Fruit fly (Drosophila melanogaster) whole organism, embryonic: ENCODE results near the gene GAPcenA.

ENCODE experiments used
- Aef1 ChIP-seq: fragments of 200-800 bp; sonication (Bioruptor generic); IDR thresholded peaks from 3 replicates; pipeline ENCODE4 v1.3.6; 2022; ENCODE audit warnings: missing biosample characterization, missing genetic modification characterization
- CG10209 ChIP-seq: fragments of 200-800 bp; sonication (Bioruptor generic); optimal IDR thresholded peaks from 3 replicates; lab custom pipeline; 2017; ENCODE audit warnings: missing biosample characterization, mild to moderate bottlenecking, missing genetic modification characterization, missing genetic modification reagents
- CG11504 ChIP-seq: fragments of 200-800 bp; sonication (Bioruptor generic); optimal IDR thresholded peaks from 3 replicates; lab custom pipeline; 2019; ENCODE audit warnings: missing biosample characterization, mild to moderate bottlenecking, missing genetic modification characterization, moderate library complexity
- CG14667 ChIP-seq: fragments of 200-800 bp; sonication (Bioruptor generic); IDR thresholded peaks from 2 replicates; pipeline ENCODE4 v1.3.6; 2022; ENCODE audit warnings: missing biosample characterization, missing genetic modification characterization
- CG14710 ChIP-seq: fragments of 200-800 bp; sonication (Bioruptor generic); optimal IDR thresholded peaks from 3 replicates; lab custom pipeline; 2019; ENCODE audit warnings: missing biosample characterization, mild to moderate bottlenecking, missing genetic modification characterization, moderate library complexity
- CG17186 ChIP-seq: fragments of 200-800 bp; sonication (Bioruptor generic); optimal IDR thresholded peaks from 3 replicates; lab custom pipeline; 2017; ENCODE audit warnings: missing biosample characterization, missing genetic modification reagents, missing genetic modification characterization
- CG17385 ChIP-seq: fragments of 200-800 bp; sonication (Bioruptor generic); optimal IDR thresholded peaks from 3 replicates; lab custom pipeline; 2018; ENCODE audit warnings: missing biosample characterization, mild to moderate bottlenecking, missing genetic modification characterization
- CG17912 ChIP-seq: fragments of 200-800 bp; sonication (Bioruptor generic); optimal IDR thresholded peaks from 2 replicates; lab custom pipeline; 2018; ENCODE audit warnings: missing biosample characterization, mild to moderate bottlenecking, missing genetic modification characterization
- CG2120 ChIP-seq: fragments of 200-800 bp; sonication (Bioruptor generic); optimal IDR thresholded peaks from 3 replicates; lab custom pipeline; 2016; ENCODE audit warnings: missing biosample characterization, missing genetic modification characterization
- CG2199 ChIP-seq: fragments of 200-800 bp; sonication (Bioruptor generic); IDR thresholded peaks from 3 replicates; pipeline ENCODE4 v1.3.6; 2022; ENCODE audit warnings: missing biosample characterization, missing genetic modification characterization
- CG3281 ChIP-seq: fragments of 200-800 bp; sonication (Bioruptor generic); optimal IDR thresholded peaks from 3 replicates; lab custom pipeline; 2017; ENCODE audit warnings: missing biosample characterization, mild to moderate bottlenecking, missing genetic modification characterization
- CG4360 ChIP-seq: fragments of 200-800 bp; sonication (Bioruptor generic); IDR thresholded peaks from 2 replicates; pipeline ENCODE4 v1.3.6; 2022; ENCODE audit warnings: missing biosample characterization, missing genetic modification characterization
- CG4820 ChIP-seq: fragments of 200-800 bp; sonication (Bioruptor generic); optimal IDR thresholded peaks from 3 replicates; lab custom pipeline; 2016; ENCODE audit warnings: missing biosample characterization, missing genetic modification characterization
- CG5180 ChIP-seq: fragments of 200-800 bp; sonication (Bioruptor generic); optimal IDR thresholded peaks from 3 replicates; lab custom pipeline; 2017; ENCODE audit warnings: missing biosample characterization, missing genetic modification characterization, mild to moderate bottlenecking, moderate library complexity, missing genetic modification reagents
- CG7987 ChIP-seq: fragments of 200-800 bp; sonication (Bioruptor generic); optimal IDR thresholded peaks from 2 replicates; lab custom pipeline; 2018; ENCODE audit warnings: missing biosample characterization, mild to moderate bottlenecking, missing genetic modification characterization, moderate library complexity
- CG8290 ChIP-seq, 3 experiments: fragments of 200-800 bp; sonication (Bioruptor generic); optimal IDR thresholded peaks; 2 replicates each; lab custom pipeline; 2016 to 2019; ENCODE audit warnings: missing biosample characterization in 3 of 3, missing genetic modification characterization in 3 of 3, mild to moderate bottlenecking in 2 of 3, moderate library complexity in 1 of 3
- CG8359 ChIP-seq: fragments of 200-800 bp; sonication (Bioruptor generic); optimal IDR thresholded peaks from 2 replicates; lab custom pipeline; 2017; ENCODE audit warnings: missing biosample characterization, mild to moderate bottlenecking, missing genetic modification characterization, borderline replicate concordance
- CG9215 ChIP-seq: fragments of 200-800 bp; sonication (Bioruptor generic); IDR thresholded peaks from 2 replicates; pipeline ENCODE4 v1.3.6; 2022; ENCODE audit warnings: missing biosample characterization, missing genetic modification characterization
- CG9817 ChIP-seq: fragments of 200-800 bp; sonication (Bioruptor generic); optimal IDR thresholded peaks from 2 replicates; lab custom pipeline; 2018; ENCODE audit warnings: missing biosample characterization, mild to moderate bottlenecking, missing genetic modification characterization, moderate library complexity
- CoRest ChIP-seq: fragments of 200-800 bp; sonication (Bioruptor generic); optimal IDR thresholded peaks from 3 replicates; lab custom pipeline; 2018; ENCODE audit warnings: missing biosample characterization, mild to moderate bottlenecking, missing genetic modification characterization, moderate library complexity
- Dbx ChIP-seq: fragments of 200-800 bp; sonication (Bioruptor generic); IDR thresholded peaks from 3 replicates; pipeline ENCODE4 v1.3.6; 2022; ENCODE audit warnings: missing biosample characterization, missing genetic modification characterization
- Doc2 ChIP-seq: fragments of 200-800 bp; sonication (Bioruptor generic); IDR thresholded peaks from 2 replicates; pipeline ENCODE4 v1.3.6; 2022; ENCODE audit warnings: missing biosample characterization, missing genetic modification characterization
- Elba2 ChIP-seq: fragments of 200-800 bp; sonication (Bioruptor generic); optimal IDR thresholded peaks from 3 replicates; lab custom pipeline; 2016; ENCODE audit warnings: missing biosample characterization, missing genetic modification characterization
- Fer3 ChIP-seq: fragments of 200-800 bp; sonication (Bioruptor generic); optimal IDR thresholded peaks from 2 replicates; lab custom pipeline; 2018; ENCODE audit warnings: missing biosample characterization, mild to moderate bottlenecking, missing genetic modification characterization, moderate library complexity
- Hsf ChIP-seq: fragments of 200-800 bp; sonication (Bioruptor generic); optimal IDR thresholded peaks from 3 replicates; lab custom pipeline; 2016; ENCODE audit warnings: missing biosample characterization, missing genetic modification characterization
- Lpt ChIP-seq: fragments of >200 bp; optimal IDR thresholded peaks from 2 replicates; lab custom pipeline; 2018; ENCODE audit warnings: missing biosample characterization, missing genetic modification characterization
- Max ChIP-seq: fragments of 200-800 bp; sonication (Bioruptor generic); optimal IDR thresholded peaks from 2 replicates; lab custom pipeline; 2016; ENCODE audit warnings: missing biosample characterization, mild to moderate bottlenecking, missing genetic modification characterization
- Med ChIP-seq: fragments of 200-800 bp; sonication (Bioruptor generic); peaks from one replicate; lab custom pipeline; 2016; ENCODE audit warnings: missing biosample characterization, missing genetic modification characterization, mild to moderate bottlenecking, inconsistent platforms, moderate library complexity
- NfI ChIP-seq: fragments of 200-800 bp; sonication (Bioruptor generic); optimal IDR thresholded peaks from 3 replicates; lab custom pipeline; 2018; ENCODE audit warnings: missing biosample characterization, mild to moderate bottlenecking, missing genetic modification characterization, moderate library complexity
- PHDP ChIP-seq: fragments of 200-800 bp; sonication (Bioruptor generic); optimal IDR thresholded peaks from 3 replicates; lab custom pipeline; 2018; ENCODE audit warnings: missing biosample characterization, mild to moderate bottlenecking, missing genetic modification characterization, moderate library complexity
- Tbp ChIP-seq: fragments of >200 bp; optimal IDR thresholded peaks from 2 replicates; lab custom pipeline; 2018; ENCODE audit warnings: missing biosample characterization, missing genetic modification characterization
- Xbp1 ChIP-seq: fragments of 200-800 bp; sonication (Bioruptor generic); optimal IDR thresholded peaks from 3 replicates; lab custom pipeline; 2016; ENCODE audit warnings: missing biosample characterization, mild to moderate bottlenecking, missing genetic modification characterization
- ara ChIP-seq: fragments of 200-800 bp; sonication (Bioruptor generic); IDR thresholded peaks from 2 replicates; pipeline ENCODE4 v1.3.6; 2022; ENCODE audit warnings: missing biosample characterization, missing genetic modification characterization
- cg ChIP-seq: fragments of 200-800 bp; sonication (Bioruptor generic); optimal IDR thresholded peaks from 3 replicates; lab custom pipeline; 2019; ENCODE audit warnings: missing biosample characterization, mild to moderate bottlenecking, missing genetic modification characterization, moderate library complexity
- chm ChIP-seq: fragments of 200-800 bp; sonication (Bioruptor generic); IDR thresholded peaks from 2 replicates; pipeline ENCODE4 v1.3.6; 2022; ENCODE audit warnings: missing biosample characterization, missing genetic modification characterization
- dysf ChIP-seq: fragments of 200-800 bp; sonication (Bioruptor generic); IDR thresholded peaks from 3 replicates; pipeline ENCODE4 v1.3.6; 2022; ENCODE audit warnings: missing biosample characterization, missing genetic modification characterization
- fd3F ChIP-seq: fragments of 200-800 bp; sonication (Bioruptor generic); optimal IDR thresholded peaks from 2 replicates; lab custom pipeline; 2018; ENCODE audit warnings: missing biosample characterization, mild to moderate bottlenecking, missing genetic modification characterization, moderate library complexity
- fd64A ChIP-seq: fragments of 200-800 bp; sonication (Bioruptor generic); optimal IDR thresholded peaks from 3 replicates; lab custom pipeline; 2018; ENCODE audit warnings: missing biosample characterization, mild to moderate bottlenecking, missing genetic modification characterization
- jing ChIP-seq: fragments of 200-800 bp; sonication (Bioruptor generic); optimal IDR thresholded peaks from 2 replicates; lab custom pipeline; 2018; ENCODE audit warnings: missing biosample characterization, mild to moderate bottlenecking, missing genetic modification characterization
- kay ChIP-seq: fragments of 200-800 bp; sonication (Bioruptor generic); optimal IDR thresholded peaks from 2 replicates; lab custom pipeline; 2016; ENCODE audit warnings: missing biosample characterization, missing genetic modification characterization
- lab ChIP-seq: fragments of 200-800 bp; sonication (Bioruptor generic); optimal IDR thresholded peaks from 3 replicates; lab custom pipeline; 2017; ENCODE audit warnings: missing biosample characterization, missing genetic modification characterization, mild to moderate bottlenecking, moderate library complexity, missing genetic modification reagents
- lbe ChIP-seq: fragments of 200-800 bp; sonication (Bioruptor generic); optimal IDR thresholded peaks from 2 replicates; lab custom pipeline; 2016; ENCODE audit warnings: missing biosample characterization, mild to moderate bottlenecking, missing genetic modification characterization
- p53 ChIP-seq: fragments of 200-800 bp; sonication (Bioruptor generic); optimal IDR thresholded peaks from 2 replicates; lab custom pipeline; 2016; ENCODE audit warnings: missing biosample characterization, missing genetic modification characterization
- phol ChIP-seq: fragments of 200-800 bp; sonication (Bioruptor generic); optimal IDR thresholded peaks from 3 replicates; lab custom pipeline; 2018; ENCODE audit warnings: missing biosample characterization, mild to moderate bottlenecking, missing genetic modification characterization, moderate library complexity
- sens ChIP-seq: fragments of 200-800 bp; sonication (Bioruptor generic); peaks from one replicate; lab custom pipeline; 2016; ENCODE audit warnings: missing biosample characterization, missing genetic modification characterization
- slou ChIP-seq: fragments of 200-800 bp; sonication (Bioruptor generic); optimal IDR thresholded peaks from 3 replicates; lab custom pipeline; 2016; ENCODE audit warnings: missing biosample characterization, missing genetic modification characterization
- sug ChIP-seq: fragments of 200-800 bp; optimal IDR thresholded peaks from 2 replicates; lab custom pipeline; 2019; ENCODE audit warnings: missing biosample characterization, mild to moderate bottlenecking, missing genetic modification characterization, moderate library complexity
- tna ChIP-seq: fragments of 200-800 bp; sonication (Bioruptor generic); IDR thresholded peaks from 2 replicates; pipeline ENCODE4 v1.3.6; 2022; ENCODE audit warnings: missing biosample characterization, missing genetic modification characterization; ENCODE audit not compliant: partially characterized antibody
- tup ChIP-seq: fragments of 200-800 bp; sonication (Bioruptor generic); optimal IDR thresholded peaks from 2 replicates; lab custom pipeline; 2016; ENCODE audit warnings: missing biosample characterization, mild to moderate bottlenecking, missing genetic modification characterization, moderate library complexity

GAPcenA gene

dm6 chr3L:8395630-8396168 lies 49.3 kb downstream of the GAPcenA start, which contains the start of gene CG7120 (continued):
- TF ChIP-seq Fer3 (tag; lab: Kevin White, UChicago) (peak; percentile 18), CG11504 (tag; lab: Kevin White, UChicago) (peak; percentile 93), CG14667 (GFP tag; lab: Robert Waterston, UW) (no peak), tna (GFP tag; lab: Robert Waterston, UW) (no peak; the same call in 1 of the 2 replicates), Elba2 (GFP tag; lab: Kevin White, UChicago) (no peak), PHDP (tag; lab: Kevin White, UChicago) (peak; percentile 55), CG9817 (tag; lab: Kevin White, UChicago) (peak; percentile 26), Tbp (GFP tag; lab: Kevin White, UChicago) (no peak), CG3281 (GFP tag; lab: Kevin White, UChicago) (no peak), CG4820 (GFP tag; lab: Kevin White, UChicago) (peak; percentile 61), CG8290 (GFP tag; optimal IDR thresholded peaks at IDR 0.05; lab: Kevin White, UChicago) (no peak), CG8290 (tag; optimal IDR thresholded peaks at IDR 0.05; lab: Kevin White, UChicago) (peak in 1 of 2 experiments; percentile 51), lbe (GFP tag; lab: Kevin White, UChicago) (no peak), CG17385 (peak; percentile 55), Max (peak; percentile 7), Lpt (GFP tag; lab: Kevin White, UChicago) (no peak), sens (GFP tag; lab: Kevin White, UChicago) (peak; percentile 93), tup (GFP tag; lab: Kevin White, UChicago) (peak; percentile 33), CG17912 (GFP tag; lab: Kevin White, UChicago) (no peak), CG10209 (peak; percentile 52), Doc2 (GFP tag; lab: Robert Waterston, UW) (no peak), NfI (GFP tag; lab: Kevin White, UChicago) (peak; percentile 45), Hsf (GFP tag; lab: Kevin White, UChicago) (peak; percentile 38), ara (peak; percentile 43), CG8359 (no peak), CG2120 (peak; percentile 58), fd3F (GFP tag; lab: Kevin White, UChicago) (peak; percentile 13), CG9215 (GFP tag; lab: Robert Waterston, UW) (no peak), p53 (no peak), chm (GFP tag; lab: Robert Waterston, UW) (peak; percentile 47; the same call in 1 of the 2 replicates), CG2199 (GFP tag; lab: Robert Waterston, UW) (no peak), CG14710 (tag; lab: Kevin White, UChicago) (peak; percentile 48), fd64A (GFP tag; lab: Kevin White, UChicago) (no peak), CG7987 (GFP tag; lab: Kevin White, UChicago) (no peak), slou (GFP tag; lab: Kevin White, UChicago) (no peak), kay (GFP tag; lab: Kevin White, UChicago) (no peak), Aef1 (GFP tag; lab: Robert Waterston, UW) (no peak), CG17186 (GFP tag; lab: Kevin White, UChicago) (no peak), CoRest (tag; lab: Kevin White, UChicago) (peak; percentile 44), cg (GFP tag; lab: Kevin White, UChicago) (no peak), CG5180 (peak; percentile 15), dysf (GFP tag; lab: Robert Waterston, UW) (0 out of 3 replicates have a peak, but pooled peaks have one; percentile 29), CG4360 (GFP tag; lab: Robert Waterston, UW) (peak; percentile 53), Xbp1 (GFP tag; lab: Kevin White, UChicago) (peak; percentile 49), Dbx (0 out of 3 replicates have a peak, but pooled peaks have one; percentile 20), sug (tag; lab: Kevin White, UChicago) (no peak), phol (tag; lab: Kevin White, UChicago) (peak; percentile 71), lab (peak; percentile 61), jing (GFP tag; lab: Kevin White, UChicago) (peak; percentile 28), Med (GFP tag; lab: Kevin White, UChicago) (peak; percentile 91)
